Fruit fly (Drosophila melanogaster): ENCODE results near the gene CG42564.

The CG42564 gene

DNA sequence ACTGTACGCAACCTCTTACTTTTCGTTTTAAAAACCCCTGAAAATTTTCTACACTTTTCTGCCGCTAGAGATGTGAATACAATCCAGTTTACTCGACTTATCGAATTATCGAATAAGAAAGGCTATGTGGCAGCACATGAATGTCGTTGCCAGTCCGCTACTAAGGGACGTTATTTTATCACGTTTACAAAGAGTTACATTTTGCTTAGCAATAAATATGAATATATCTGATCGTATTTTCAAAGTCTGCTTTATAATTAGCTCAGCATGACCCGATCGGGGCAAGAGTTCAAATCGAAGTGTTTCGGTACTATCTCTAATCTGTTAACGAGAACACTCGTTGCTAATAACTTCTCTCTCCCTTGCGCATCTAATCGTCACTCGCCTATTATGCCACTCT is 6.2 kb upstream of the CG42564 start, which contains the start of gene CG42724 (continued):
- peak; percentile 39 for TF ChIP-seq CG12299 (tag; optimal IDR thresholded peaks at IDR 0.05)
- TF ChIP-seq Gug (GFP tag; IDR thresholded peaks at IDR 0.05), result peak; percentile 60; the same call in 2 of the 4 replicates
- no peak for TF ChIP-seq CG16779 (GFP tag; IDR thresholded peaks at IDR 0.05)
- TF ChIP-seq sd (tag; optimal IDR thresholded peaks at IDR 0.05), result no peak
- TF ChIP-seq Dp (GFP tag; optimal IDR thresholded peaks at IDR 0.05), result peak; percentile 24
- no peak for TF ChIP-seq CG18619 (GFP tag; optimal IDR thresholded peaks at IDR 0.05)
- no peak for TF ChIP-seq lbe (GFP tag; optimal IDR thresholded peaks at IDR 0.05)
- no peak for TF ChIP-seq fd102C (GFP tag; optimal IDR thresholded peaks at IDR 0.05)
- no peak for TF ChIP-seq tap (tag; optimal IDR thresholded peaks at IDR 0.05)
- TF ChIP-seq CG10147 (GFP tag; optimal IDR thresholded peaks at IDR 0.05), result no peak
- no peak for TF ChIP-seq dan (GFP tag; IDR thresholded peaks at IDR 0.05)
- TF ChIP-seq MTF-1 (GFP tag; optimal IDR thresholded peaks at IDR 0.05; ENCODE audit: borderline replicate concordance), result no peak
- TF ChIP-seq CG4328 (GFP tag; optimal IDR thresholded peaks at IDR 0.05), result no peak
- TF ChIP-seq Doc2 (GFP tag; IDR thresholded peaks at IDR 0.05), result no peak
- TF ChIP-seq CG10431 (GFP tag; optimal IDR thresholded peaks at IDR 0.05), result no peak
- TF ChIP-seq so (GFP tag; IDR thresholded peaks at IDR 0.05), result no peak
- no peak; the same call in 1 of the 2 replicates for TF ChIP-seq vvl (GFP tag; IDR thresholded peaks at IDR 0.05)
- peak; percentile 18; the same call in 1 of the 2 replicates for TF ChIP-seq CG14667 (GFP tag; IDR thresholded peaks at IDR 0.05)
- TF ChIP-seq stwl (tag; optimal IDR thresholded peaks at IDR 0.05), result peak; percentile 57
- peak; percentile 65 for TF ChIP-seq maf-S (GFP tag; optimal IDR thresholded peaks at IDR 0.05)
- no peak for TF ChIP-seq Eip74EF (GFP tag; optimal IDR thresholded peaks at IDR 0.05)
- no peak for TF ChIP-seq CG12104 (GFP tag; optimal IDR thresholded peaks at IDR 0.05)
- peak; percentile 68 for TF ChIP-seq CG8944 (GFP tag; optimal IDR thresholded peaks at IDR 0.05)
- no peak for TF ChIP-seq CG2678 (tag; optimal IDR thresholded peaks at IDR 0.05)
- no peak; the same call in 2 of the 3 replicates for TF ChIP-seq CG11093 (GFP tag; IDR thresholded peaks at IDR 0.05)
- TF ChIP-seq dati (GFP tag; IDR thresholded peaks at IDR 0.05), result no peak
- peak; percentile 80 for TF ChIP-seq Ets97D (GFP tag; optimal IDR thresholded peaks at IDR 0.05)
- TF ChIP-seq jumu (GFP tag; optimal IDR thresholded peaks at IDR 0.05), result peak; percentile 86
- TF ChIP-seq al (GFP tag; IDR thresholded peaks at IDR 0.05), result peak; percentile 32; the same call in 1 of the 2 replicates
- TF ChIP-seq Poxn (GFP tag; IDR thresholded peaks at IDR 0.05), result no peak
- peak; percentile 72 for TF ChIP-seq bab2 (GFP tag; optimal IDR thresholded peaks at IDR 0.05)
- TF ChIP-seq CG7928 (GFP tag; optimal IDR thresholded peaks at IDR 0.05), result peak; percentile 29
- peak; percentile 60 for TF ChIP-seq fru (optimal IDR thresholded peaks at IDR 0.05)
- no peak for TF ChIP-seq CG34224 (GFP tag; IDR thresholded peaks at IDR 0.05; ENCODE audit: partially characterized antibody)
- TF ChIP-seq CG7357 (GFP tag; IDR thresholded peaks at IDR 0.05), result no peak
- TF ChIP-seq CG17568 (GFP tag; optimal IDR thresholded peaks at IDR 0.05), result no peak
- no peak for TF ChIP-seq ewg (GFP tag; optimal IDR thresholded peaks at IDR 0.05)
- peak; percentile 36; the same call in 1 of the 2 replicates for TF ChIP-seq Atf6 (GFP tag; IDR thresholded peaks at IDR 0.05)
- TF ChIP-seq exex (tag; optimal IDR thresholded peaks at IDR 0.05), result no peak
- no peak for TF ChIP-seq ac (GFP tag; optimal IDR thresholded peaks at IDR 0.05)
- peak; percentile 77 for TF ChIP-seq Side (GFP tag; optimal IDR thresholded peaks at IDR 0.05)
- TF ChIP-seq ap (GFP tag; IDR thresholded peaks at IDR 0.05), result no peak
- TF ChIP-seq gsb (GFP tag; IDR thresholded peaks at IDR 0.05), result peak; percentile 43; the same call in 1 of the 2 replicates
- TF ChIP-seq CG11504 (tag; optimal IDR thresholded peaks at IDR 0.05), result no peak
- peak; percentile 89 for TF ChIP-seq CG4617 (GFP tag; optimal IDR thresholded peaks at IDR 0.05; ENCODE audit: borderline replicate concordance)
- no peak for TF ChIP-seq E2f1 (GFP tag; IDR thresholded peaks at IDR 0.05)
- no peak for TF ChIP-seq Abd-B (GFP tag; optimal IDR thresholded peaks at IDR 0.05)
- TF ChIP-seq dmrt11E (tag; optimal IDR thresholded peaks at IDR 0.05), result no peak
- TF ChIP-seq Nf-YC (tag; optimal IDR thresholded peaks at IDR 0.05), result no peak
- TF ChIP-seq tgo (GFP tag; IDR thresholded peaks at IDR 0.05), result peak; percentile 59
- no peak for TF ChIP-seq CG8388 (GFP tag; optimal IDR thresholded peaks at IDR 0.05)

Data from whole organism, embryonic.